Fruit fly (Drosophila melanogaster): ENCODE measurements around the gene IPIP.

IPIP gene

dm6 chr2L:6024345-6024907 is 23.4 kb upstream of the IPIP start, which contains the start of gene CG9107 (continued):
- TF ChIP-seq CG9437 (GFP tag; optimal IDR thresholded peaks at IDR 0.05) (peak; percentile 90), CG17186 (GFP tag; optimal IDR thresholded peaks at IDR 0.05) (peak; percentile 58), D19A (tag; optimal IDR thresholded peaks at IDR 0.05) (peak; percentile 36), Dp (GFP tag; optimal IDR thresholded peaks at IDR 0.05) (peak; percentile 92), YL-1 (GFP tag; optimal IDR thresholded peaks at IDR 0.05) (peak; percentile 25), Myb (GFP tag; optimal IDR thresholded peaks at IDR 0.05) (peak; percentile 78), stwl (tag; optimal IDR thresholded peaks at IDR 0.05) (peak; percentile 81), CG18619 (GFP tag; optimal IDR thresholded peaks at IDR 0.05) (no peak), CG17359 (tag; optimal IDR thresholded peaks at IDR 0.05) (peak; percentile 3), pita (GFP tag; optimal IDR thresholded peaks at IDR 0.05) (peak; percentile 28), pzg (GFP tag; optimal IDR thresholded peaks at IDR 0.05) (peak; percentile 92), CG13287 (GFP tag; IDR thresholded peaks at IDR 0.05; ENCODE audit: partially characterized antibody) (peak; percentile 32; the same call in 1 of the 2 replicates), Sin3A (optimal IDR thresholded peaks at IDR 0.05) (peak; percentile 29), CHES-1-like (GFP tag; optimal IDR thresholded peaks at IDR 0.05) (peak; percentile 32), CG3847 (GFP tag; IDR thresholded peaks at IDR 0.05) (peak; percentile 24; the same call in 1 of the 2 replicates), MBD-R2 (GFP tag; IDR thresholded peaks at IDR 0.05) (peak; percentile 68; the same call in 1 of the 2 replicates), CG1603 (tag; optimal IDR thresholded peaks at IDR 0.05) (peak; percentile 71), ro (GFP tag; IDR thresholded peaks at IDR 0.05) (no peak), gfzf (GFP tag; optimal IDR thresholded peaks at IDR 0.05) (peak; percentile 86), HHEX (GFP tag; optimal IDR thresholded peaks at IDR 0.05) (no peak), trem (tag; optimal IDR thresholded peaks at IDR 0.05) (peak; percentile 90), CG34422 (GFP tag; IDR thresholded peaks at IDR 0.05) (0 out of 3 replicates have a peak, but pooled peaks have one; percentile 38), Xrp1 (GFP tag; IDR thresholded peaks at IDR 0.05) (0 out of 2 replicates have a peak, but pooled peaks have one; percentile 31), Nf-YB (GFP tag; optimal IDR thresholded peaks at IDR 0.05) (no peak), BEAF-32 (GFP tag; optimal IDR thresholded peaks at IDR 0.05) (peak; percentile 10), CG9797 (GFP tag; optimal IDR thresholded peaks at IDR 0.05) (peak; percentile 89), CG12659 (GFP tag; optimal IDR thresholded peaks at IDR 0.05) (peak; percentile 10), usp (GFP tag; optimal IDR thresholded peaks at IDR 0.05) (no peak), Dll (GFP tag; IDR thresholded peaks at IDR 0.05; ENCODE audit: partially characterized antibody) (peak; percentile 37; the same call in 1 of the 4 replicates), MESR4 (GFP tag; optimal IDR thresholded peaks at IDR 0.05) (peak; percentile 39), E2f2 (GFP tag; IDR thresholded peaks at IDR 0.05) (peak; percentile 98), Antp (GFP tag; optimal IDR thresholded peaks at IDR 0.05) (no peak), Max (GFP tag; optimal IDR thresholded peaks at IDR 0.05) (peak; percentile 47), Pdp1 (GFP tag; optimal IDR thresholded peaks at IDR 0.05) (peak in 1 of 2 experiments; percentile 34)

dm6 chr2L:6028712-6029111 is 19.1 kb upstream of the IPIP start:
- 0 out of 2 replicates have a peak, but pooled peaks have one; percentile 35 for TF ChIP-seq slbo (GFP tag; IDR thresholded peaks at IDR 0.05)
- TF ChIP-seq Oaz (GFP tag; IDR thresholded peaks at IDR 0.05), result no peak
- peak; percentile 49 for TF ChIP-seq sisA (GFP tag; IDR thresholded peaks at IDR 0.05)
- peak; percentile 10 for TF ChIP-seq unpg (GFP tag; optimal IDR thresholded peaks at IDR 0.05)
- TF ChIP-seq CG8388 (GFP tag; optimal IDR thresholded peaks at IDR 0.05), result peak; percentile 3
- no peak for TF ChIP-seq CG10147 (GFP tag; optimal IDR thresholded peaks at IDR 0.05)
- peak; percentile 61 for TF ChIP-seq row (GFP tag; IDR thresholded peaks at IDR 0.05)
- TF ChIP-seq CG10462 (GFP tag; optimal IDR thresholded peaks at IDR 0.05), result no peak
- peak; percentile 34; the same call in 1 of the 2 replicates for TF ChIP-seq esg (GFP tag; conservative IDR thresholded peaks at IDR 0.05)
- no peak for TF ChIP-seq CG12942 (GFP tag; optimal IDR thresholded peaks at IDR 0.05)
- no peak for TF ChIP-seq prd (optimal IDR thresholded peaks at IDR 0.05)
- peak; percentile 33; the same call in 1 of the 3 replicates for TF ChIP-seq prd (GFP tag; IDR thresholded peaks at IDR 0.05)
- peak; percentile 23; the same call in 1 of the 3 replicates for TF ChIP-seq tgo (GFP tag; IDR thresholded peaks at IDR 0.05)
- TF ChIP-seq CG30403 (GFP tag; optimal IDR thresholded peaks at IDR 0.05), result peak; percentile 5
- 0 out of 2 replicates have a peak, but pooled peaks have one; percentile 37 for TF ChIP-seq chm (GFP tag; IDR thresholded peaks at IDR 0.05)
- TF ChIP-seq CG1603 (tag; optimal IDR thresholded peaks at IDR 0.05), result peak; percentile 38
- 0 out of 2 replicates have a peak, but pooled peaks have one; percentile 34 for TF ChIP-seq CG11696 (GFP tag; IDR thresholded peaks at IDR 0.05)
- no peak for TF ChIP-seq Mad (GFP tag; optimal IDR thresholded peaks at IDR 0.05)
